Worm (Caenorhabditis elegans) whole organism, early embryonic: ENCODE data around the gene cnc-1.

ENCODE experiments used
- B0310.2 ChIP-seq: sonication (generic microtip); optimal IDR thresholded peaks from 2 replicates; lab custom pipeline; 2016; ENCODE audit warnings: mild to moderate bottlenecking, missing genetic modification characterization, missing compliant biosample characterization
- F13C5.2 ChIP-seq: sonication (generic microtip); optimal IDR thresholded peaks from 2 replicates; lab custom pipeline; 2017; ENCODE audit warnings: mild to moderate bottlenecking, missing genetic modification characterization, inconsistent platforms, missing compliant biosample characterization
- aly-1 ChIP-seq: sonication (generic microtip); optimal IDR thresholded peaks from 2 replicates; lab custom pipeline; 2016; ENCODE audit warnings: missing genetic modification characterization, missing compliant biosample characterization
- ama-1 ChIP-seq: fragments of 150-350 bp; optimal IDR thresholded peaks from 2 replicates; lab custom pipeline; 2014
- ceh-13 ChIP-seq: fragments of 200-800 bp; sonication (Bioruptor generic); optimal IDR thresholded peaks from 2 replicates; lab custom pipeline; 2018; ENCODE audit warnings: mild to moderate bottlenecking, missing genetic modification characterization, missing compliant biosample characterization
- ceh-36 ChIP-seq: sonication (generic microtip); optimal IDR thresholded peaks from 2 replicates; lab custom pipeline; 2016; ENCODE audit warnings: missing genetic modification characterization, inconsistent platforms, missing compliant biosample characterization
- ets-7 ChIP-seq: sonication (generic microtip); optimal IDR thresholded peaks from 2 replicates; lab custom pipeline; 2016; ENCODE audit warnings: missing genotype, missing genetic modification characterization, missing compliant biosample characterization
- flt-1 ChIP-seq: fragments of 200-800 bp; sonication (Bioruptor generic); IDR thresholded peaks from 2 replicates; pipeline ENCODE4 v1.3.6; 2022; ENCODE audit warnings: missing genetic modification characterization, missing compliant biosample characterization
- hmbx-1 ChIP-seq: sonication (generic microtip); optimal IDR thresholded peaks from 2 replicates; lab custom pipeline; 2016; ENCODE audit warnings: mild to moderate bottlenecking, missing genetic modification characterization, missing compliant biosample characterization
- hmg-4 ChIP-seq: fragments of 200-800 bp; sonication (Bioruptor generic); optimal IDR thresholded peaks from 2 replicates; lab custom pipeline; 2018; ENCODE audit warnings: mild to moderate bottlenecking, missing genetic modification characterization, missing compliant biosample characterization
- hnd-1 ChIP-seq: sonication (generic microtip); optimal IDR thresholded peaks from 2 replicates; lab custom pipeline; 2016; ENCODE audit warnings: missing genetic modification characterization, missing compliant biosample characterization
- pes-1 ChIP-seq: fragments of 200-800 bp; sonication (Bioruptor generic); IDR thresholded peaks from 2 replicates; pipeline ENCODE4 v1.3.6; 2022; ENCODE audit warnings: missing genetic modification reagents, missing genetic modification characterization, missing compliant biosample characterization
- scrt-1 ChIP-seq: fragments of 200-800 bp; sonication (Bioruptor generic); IDR thresholded peaks from 2 replicates; pipeline ENCODE4 v1.3.6; 2022; ENCODE audit warnings: missing genetic modification characterization, missing compliant biosample characterization
- sea-1 ChIP-seq: fragments of 200-800 bp; sonication (Bioruptor generic); conservative IDR thresholded peaks from 2 replicates; pipeline ENCODE4 v1.3.6; 2022; ENCODE audit warnings: missing genetic modification characterization, missing compliant biosample characterization
- tbx-11 ChIP-seq: fragments of 200-800 bp; sonication (Bioruptor generic); IDR thresholded peaks from 2 replicates; pipeline ENCODE4 v1.3.6; 2022; ENCODE audit warnings: missing genetic modification characterization, missing compliant biosample characterization
- tbx-37 ChIP-seq: fragments of 200-800 bp; sonication (Bioruptor generic); conservative IDR thresholded peaks from 2 replicates; pipeline ENCODE4 v1.3.6; 2022; ENCODE audit warnings: missing genetic modification reagents, missing genetic modification characterization, missing compliant biosample characterization
- tra-4 ChIP-seq: sonication (generic microtip); optimal IDR thresholded peaks from 2 replicates; lab custom pipeline; 2017; ENCODE audit warnings: missing genetic modification characterization, missing compliant biosample characterization

Gene cnc-1

ce11 chrV:1466949-1467348 lies 22.9 kb upstream of the cnc-1 start:
- TF ChIP-seq aly-1 (tag; lab: Kevin White, UChicago) (no peak), flt-1 (GFP tag; lab: Robert Waterston, UW) (no peak), sea-1 (GFP tag; lab: Robert Waterston, UW) (no peak), tra-4 (tag; lab: Kevin White, UChicago) (no peak), tbx-37 (GFP tag; lab: Robert Waterston, UW) (no peak), ets-7 (tag; lab: Kevin White, UChicago) (no peak), F13C5.2 (no peak), ama-1 (lab: Kevin White, UChicago) (no peak)

DNA sequence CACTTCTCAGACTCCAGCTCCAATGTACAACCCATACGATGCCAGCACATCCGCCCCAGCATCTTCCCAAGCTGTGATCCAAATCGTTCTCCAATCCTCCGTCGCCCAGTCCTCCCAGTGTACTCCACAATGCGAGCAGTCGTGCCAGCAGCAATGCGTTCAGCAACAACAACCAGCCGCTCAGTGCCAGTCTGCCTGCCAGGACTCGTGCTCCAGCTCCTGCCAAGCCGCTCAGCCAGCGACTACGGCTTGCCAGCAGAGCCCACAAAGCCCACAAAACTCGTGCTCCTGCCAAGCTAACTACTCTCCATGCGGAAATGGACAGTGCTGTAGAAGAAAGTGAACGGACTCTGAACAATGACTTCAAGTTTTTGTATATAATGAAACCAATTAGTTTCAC lies 21.9 kb upstream of the cnc-1 start:
- TF ChIP-seq tra-4 (tag; lab: Kevin White, UChicago) (no peak), flt-1 (GFP tag; lab: Robert Waterston, UW) (no peak), ets-7 (tag; lab: Kevin White, UChicago) (no peak), pes-1 (GFP tag; lab: Robert Waterston, UW) (no peak), sea-1 (GFP tag; lab: Robert Waterston, UW) (no peak), tbx-37 (GFP tag; lab: Robert Waterston, UW) (no peak), hnd-1 (tag; lab: Kevin White, UChicago) (no peak), scrt-1 (no peak)

- TF ChIP-seq hmbx-1 (tag; lab: Kevin White, UChicago) = no peak
- TF ChIP-seq aly-1 (tag; lab: Kevin White, UChicago) = no peak
- TF ChIP-seq ceh-36 = no peak
- no peak for TF ChIP-seq tbx-37 (GFP tag; lab: Robert Waterston, UW)
- no peak for TF ChIP-seq hmg-4 (GFP tag; lab: Kevin White, UChicago)
- TF ChIP-seq flt-1 (GFP tag; lab: Robert Waterston, UW) = no peak
- TF ChIP-seq tra-4 (tag; lab: Kevin White, UChicago) = no peak
- no peak for TF ChIP-seq ceh-13 (GFP tag; lab: Kevin White, UChicago)
- no peak for TF ChIP-seq ets-7 (tag; lab: Kevin White, UChicago)
- no peak for TF ChIP-seq sea-1 (GFP tag; lab: Robert Waterston, UW)
- TF ChIP-seq B0310.2 = no peak
- TF ChIP-seq hnd-1 (tag; lab: Kevin White, UChicago) = no peak
- no peak for TF ChIP-seq scrt-1
- TF ChIP-seq pes-1 (GFP tag; lab: Robert Waterston, UW) = no peak
- no peak for TF ChIP-seq ama-1 (lab: Kevin White, UChicago)
- no peak for TF ChIP-seq tbx-11 (GFP tag; lab: Robert Waterston, UW)
- no peak for TF ChIP-seq F13C5.2
Measured at ce11 chrV:1464543-1465040, 20.5 kb upstream of the cnc-1 start, which contains the start of the genes fpn-1.2 and pqn-54. Gene fpn-1.2, minus strand, starts transcription at chrV:1464699. Gene pqn-54, plus strand, starts transcription at chrV:1464990.

ce11 chrV:1460069-1460468 lies 16.0 kb upstream of the cnc-1 start, which contains the start of gene hacd-1:
Gene hacd-1, plus strand, starts transcription at chrV:1460369.
- TF ChIP-seq B0310.2 (no peak), scrt-1 (no peak)

DNA sequence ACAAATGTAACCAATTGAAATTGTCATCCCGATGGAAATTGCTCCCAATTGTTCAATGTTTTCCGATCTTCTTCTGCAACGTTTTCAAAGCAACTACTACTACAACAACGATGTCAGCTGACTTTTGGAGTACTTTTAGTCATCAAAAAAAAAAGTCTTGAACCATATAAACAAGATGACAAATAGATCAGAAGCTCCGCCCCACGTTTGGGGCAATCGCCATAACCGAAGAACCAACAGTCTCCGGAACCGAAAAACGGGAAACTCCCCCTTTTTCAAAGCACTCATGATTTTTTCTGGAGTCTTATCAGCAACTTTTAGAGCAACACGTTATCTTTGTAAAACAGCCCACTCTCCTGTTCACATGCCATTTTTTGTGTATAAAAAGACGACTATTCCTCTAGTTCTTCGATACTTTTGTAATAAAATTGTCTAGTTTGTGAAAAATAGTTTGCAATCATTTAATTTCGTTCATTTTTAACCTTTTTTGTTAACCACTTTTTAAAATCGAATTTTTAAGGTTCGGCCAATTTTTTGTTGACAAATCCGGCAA lies 15.4 kb upstream of the cnc-1 start:
- no peak for TF ChIP-seq ceh-36
- TF ChIP-seq hmbx-1 (tag; lab: Kevin White, UChicago) = no peak
- TF ChIP-seq sea-1 (GFP tag; lab: Robert Waterston, UW) = no peak
- TF ChIP-seq flt-1 (GFP tag; lab: Robert Waterston, UW) = no peak
- no peak for TF ChIP-seq F13C5.2
- no peak for TF ChIP-seq hmg-4 (GFP tag; lab: Kevin White, UChicago)
- no peak for TF ChIP-seq pes-1 (GFP tag; lab: Robert Waterston, UW)
- no peak for TF ChIP-seq tbx-11 (GFP tag; lab: Robert Waterston, UW)
- no peak for TF ChIP-seq scrt-1
- no peak for TF ChIP-seq tbx-37 (GFP tag; lab: Robert Waterston, UW)
- TF ChIP-seq tra-4 (tag; lab: Kevin White, UChicago) = no peak

DNA sequence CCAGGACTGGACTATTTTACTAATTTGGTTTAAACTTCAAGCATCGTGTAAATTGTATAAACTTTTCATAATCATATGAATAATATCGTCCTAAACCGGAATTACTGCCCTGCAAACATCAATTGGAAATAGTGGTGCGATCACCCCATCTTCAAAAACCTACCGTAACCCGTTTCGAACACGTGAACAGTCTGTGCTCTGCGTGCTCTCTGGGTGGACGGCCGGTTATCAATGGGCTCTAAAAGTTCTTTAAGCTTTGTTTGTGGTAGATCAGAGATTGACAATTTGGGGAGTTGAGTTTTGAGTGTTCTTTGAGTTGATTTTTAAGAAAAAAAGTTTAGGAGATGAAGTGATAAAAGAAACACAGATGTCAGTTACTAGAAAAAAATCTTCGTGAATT lies 12.5 kb upstream of the cnc-1 start:
- TF ChIP-seq ama-1 (lab: Kevin White, UChicago) (no peak), flt-1 (GFP tag; lab: Robert Waterston, UW) (no peak), pes-1 (GFP tag; lab: Robert Waterston, UW) (no peak), hmg-4 (GFP tag; lab: Kevin White, UChicago) (no peak)

ce11 chrV:1455280-1455679 lies 11.2 kb upstream of the cnc-1 start:
- no peak for TF ChIP-seq scrt-1
- TF ChIP-seq F13C5.2 = no peak
- no peak for TF ChIP-seq tra-4 (tag; lab: Kevin White, UChicago)
- TF ChIP-seq aly-1 (tag; lab: Kevin White, UChicago) = no peak
- no peak for TF ChIP-seq hmg-4 (GFP tag; lab: Kevin White, UChicago)

ce11 chrV:1454762-1455161 lies 10.7 kb upstream of the cnc-1 start, which contains the start of gene chil-14:
Gene chil-14, plus strand, starts transcription at chrV:1455062.
- TF ChIP-seq F13C5.2 (no peak), pes-1 (GFP tag; lab: Robert Waterston, UW) (no peak), ceh-13 (GFP tag; lab: Kevin White, UChicago) (no peak), tbx-11 (GFP tag; lab: Robert Waterston, UW) (no peak), hnd-1 (tag; lab: Kevin White, UChicago) (no peak), scrt-1 (no peak), hmbx-1 (tag; lab: Kevin White, UChicago) (no peak), B0310.2 (no peak)
